Fruit fly (Drosophila melanogaster): ENCODE data around the gene CG12078.

The CG12078 gene

dm6 chr3L:3240597-3241367 lies 3.3 kb downstream of the CG12078 start (continued):
- TF ChIP-seq Hr39 (GFP tag; optimal IDR thresholded peaks at IDR 0.05) (peak; percentile 88), CG9139 (GFP tag; optimal IDR thresholded peaks at IDR 0.05) (peak; percentile 98), CG32006 (GFP tag; optimal IDR thresholded peaks at IDR 0.05) (peak; percentile 95), achi (GFP tag; optimal IDR thresholded peaks at IDR 0.05) (peak; percentile 96), Hr4 (GFP tag; optimal IDR thresholded peaks at IDR 0.05) (peak; percentile 83), eg (GFP tag; IDR thresholded peaks at IDR 0.05) (peak; percentile 76), Eip75B (GFP tag; optimal IDR thresholded peaks at IDR 0.05) (peak; percentile 86), fkh (GFP tag; optimal IDR thresholded peaks at IDR 0.05) (no peak), Smox (GFP tag; optimal IDR thresholded peaks at IDR 0.05) (peak; percentile 83), CG3919 (GFP tag; optimal IDR thresholded peaks at IDR 0.05) (peak; percentile 95), Sox14 (GFP tag; optimal IDR thresholded peaks at IDR 0.05) (peak; percentile 91), CG11902 (GFP tag; optimal IDR thresholded peaks at IDR 0.05) (peak; percentile 94), CG6163 (GFP tag; IDR thresholded peaks at IDR 0.05) (peak; percentile 93), fd85E (GFP tag; optimal IDR thresholded peaks at IDR 0.05) (peak; percentile 77), Sox15 (GFP tag; optimal IDR thresholded peaks at IDR 0.05) (peak; percentile 93), OdsH (GFP tag; optimal IDR thresholded peaks at IDR 0.05) (peak; percentile 93), net (GFP tag; optimal IDR thresholded peaks at IDR 0.05) (peak; percentile 88), CG31627 (GFP tag; optimal IDR thresholded peaks at IDR 0.05) (peak; percentile 90), CG6854 (GFP tag; optimal IDR thresholded peaks at IDR 0.05) (peak; percentile 96), Eip78C (GFP tag) (peak; percentile 97), Gug (GFP tag; IDR thresholded peaks at IDR 0.05) (peak; percentile 78), topi (GFP tag; optimal IDR thresholded peaks at IDR 0.05) (peak; percentile 92), esn (GFP tag; optimal IDR thresholded peaks at IDR 0.05) (peak; percentile 92), dsx (GFP tag; optimal IDR thresholded peaks at IDR 0.05; ENCODE audit: poor library complexity, severe bottlenecking) (peak; percentile 97), Met (GFP tag; optimal IDR thresholded peaks at IDR 0.05) (peak; percentile 89), Lpt (GFP tag; optimal IDR thresholded peaks at IDR 0.05) (peak; percentile 64), CG1621 (tag; optimal IDR thresholded peaks at IDR 0.05) (peak; percentile 85), fd59A (GFP tag; optimal IDR thresholded peaks at IDR 0.05) (peak; percentile 93), svp (GFP tag) (peak; percentile 98)

DNA sequence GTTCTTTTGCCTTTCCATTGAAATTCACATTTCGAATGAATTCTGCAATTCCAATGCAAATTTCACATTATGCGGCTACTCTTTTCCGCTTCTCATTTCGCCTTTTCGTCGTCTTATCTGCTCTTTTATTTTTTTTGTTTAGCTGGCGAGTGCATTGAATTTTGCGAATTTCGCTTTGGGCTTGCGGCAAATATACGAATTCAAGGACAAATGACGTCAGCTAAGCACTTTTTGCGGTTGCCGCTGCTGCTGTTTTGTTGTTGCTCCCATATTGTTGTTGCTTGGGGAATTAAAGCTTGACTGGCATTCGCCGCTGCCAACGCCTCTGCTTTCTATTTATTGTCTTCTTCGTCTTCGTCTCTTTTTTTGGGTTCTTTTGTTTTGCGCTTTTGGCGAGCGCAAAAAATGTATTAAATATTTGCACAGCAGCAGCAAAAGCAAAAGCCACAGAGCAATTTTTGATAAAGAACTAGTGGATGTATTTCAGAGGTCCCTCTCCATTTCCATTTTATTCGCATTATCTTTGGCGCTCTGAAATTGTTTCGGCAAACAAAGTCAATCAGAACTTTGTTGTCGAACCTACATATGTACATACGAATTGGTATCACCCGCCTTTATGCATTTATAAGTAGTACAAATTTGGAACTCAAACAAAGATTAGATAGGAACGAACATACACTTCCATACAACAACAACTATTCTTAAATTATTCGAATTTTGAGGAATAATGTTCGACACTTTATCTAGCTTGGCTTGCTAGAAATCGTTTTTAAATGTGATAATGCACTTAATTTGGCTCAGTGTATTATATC lies 4.1 kb downstream of the CG12078 start:
- TF ChIP-seq CG10631 (GFP tag; optimal IDR thresholded peaks at IDR 0.05), result peak; percentile 50
- TF ChIP-seq Hr4 (GFP tag; optimal IDR thresholded peaks at IDR 0.05), result peak; percentile 60
- TF ChIP-seq ss (GFP tag; optimal IDR thresholded peaks at IDR 0.05), result peak in 1 of 2 experiments; percentile 10
- peak; percentile 51 for TF ChIP-seq esn (GFP tag; optimal IDR thresholded peaks at IDR 0.05)
- no peak for TF ChIP-seq Gug (GFP tag; IDR thresholded peaks at IDR 0.05)
- TF ChIP-seq Eip78C (GFP tag), result peak; percentile 94
- TF ChIP-seq Lpt (GFP tag; optimal IDR thresholded peaks at IDR 0.05), result peak; percentile 31
- TF ChIP-seq dsx (GFP tag; optimal IDR thresholded peaks at IDR 0.05; ENCODE audit: poor library complexity, severe bottlenecking), result peak; percentile 77
- peak; percentile 86 for TF ChIP-seq CG6163 (GFP tag; IDR thresholded peaks at IDR 0.05)
- TF ChIP-seq fd59A (GFP tag; optimal IDR thresholded peaks at IDR 0.05), result peak; percentile 71
- peak; percentile 32 for TF ChIP-seq Ets21C (GFP tag; optimal IDR thresholded peaks at IDR 0.05)
- TF ChIP-seq CG3032 (tag; optimal IDR thresholded peaks at IDR 0.05), result no peak
- TF ChIP-seq CG11902 (GFP tag; optimal IDR thresholded peaks at IDR 0.05), result no peak
- 0 out of 3 replicates have a peak, but pooled peaks have one; percentile 21 for TF ChIP-seq eg (GFP tag; IDR thresholded peaks at IDR 0.05)
- TF ChIP-seq salr (GFP tag; optimal IDR thresholded peaks at IDR 0.05), result peak; percentile 6 to 85
- peak; percentile 69 for TF ChIP-seq net (GFP tag; optimal IDR thresholded peaks at IDR 0.05)
- no peak for TF ChIP-seq CG8319 (GFP tag; optimal IDR thresholded peaks at IDR 0.05)
- peak; percentile 69 for TF ChIP-seq Eip93F (GFP tag; optimal IDR thresholded peaks at IDR 0.05)
- peak; percentile 79 for TF ChIP-seq CG1621 (tag; optimal IDR thresholded peaks at IDR 0.05)
- peak; percentile 53 for TF ChIP-seq achi (GFP tag; optimal IDR thresholded peaks at IDR 0.05)
- TF ChIP-seq Eip75B (GFP tag; optimal IDR thresholded peaks at IDR 0.05), result peak; percentile 61
- TF ChIP-seq OdsH (GFP tag; optimal IDR thresholded peaks at IDR 0.05), result peak; percentile 69
- peak; percentile 64 for TF ChIP-seq fkh (GFP tag; optimal IDR thresholded peaks at IDR 0.05)
- TF ChIP-seq pdm3 (GFP tag; optimal IDR thresholded peaks at IDR 0.05), result peak; percentile 75
- peak; percentile 52 for TF ChIP-seq lz (GFP tag; optimal IDR thresholded peaks at IDR 0.05)
- TF ChIP-seq CG31627 (GFP tag; optimal IDR thresholded peaks at IDR 0.05), result peak; percentile 73
- TF ChIP-seq CG34406 (GFP tag; optimal IDR thresholded peaks at IDR 0.05), result peak; percentile 52
- TF ChIP-seq CG15336 (GFP tag; IDR thresholded peaks at IDR 0.05), result peak; percentile 55
- TF ChIP-seq Hr39 (GFP tag; optimal IDR thresholded peaks at IDR 0.05), result peak; percentile 76
- peak; percentile 62 for TF ChIP-seq Met (GFP tag; optimal IDR thresholded peaks at IDR 0.05)
- TF ChIP-seq svp (GFP tag), result peak; percentile 93
- TF ChIP-seq Smox (GFP tag; optimal IDR thresholded peaks at IDR 0.05), result peak; percentile 71
- TF ChIP-seq Sox15 (GFP tag; optimal IDR thresholded peaks at IDR 0.05), result peak; percentile 56
- TF ChIP-seq CG6792 (GFP tag; optimal IDR thresholded peaks at IDR 0.05), result peak; percentile 59
- TF ChIP-seq Sox14 (GFP tag; optimal IDR thresholded peaks at IDR 0.05), result peak; percentile 74
- peak; percentile 59 for TF ChIP-seq vri (GFP tag; optimal IDR thresholded peaks at IDR 0.05)
- no peak for TF ChIP-seq Hr38 (GFP tag; optimal IDR thresholded peaks at IDR 0.05)
